In genomic region chrX:16822080-16822479, dm6 we compare ENCODE assay signal across 1 fruit fly cellular context.
TF ChIP-seq lines count a peak whose summit lies in the region.

No protein-coding gene starts in this region.

TF ChIP-seq in whole organism, embryonic, 481 proteins besides CTCF, POLR2A, EP300 and RAD21 (continued from another document and continues in another):
- TF ChIP-seq insv (GFP tag; optimal IDR thresholded peaks at IDR 0.05; lab: Kevin White, UChicago) (no peak), CG6654 (GFP tag; optimal IDR thresholded peaks at IDR 0.05; lab: Kevin White, UChicago) (no peak), Poxn (GFP tag; IDR thresholded peaks at IDR 0.05; lab: Robert Waterston, UW) (no peak), bowl (GFP tag; IDR thresholded peaks at IDR 0.05; lab: Robert Waterston, UW) (0 out of 2 replicates have a peak, but pooled peaks have one; percentile 18), otp (GFP tag; IDR thresholded peaks at IDR 0.05; lab: Robert Waterston, UW) (0 out of 3 replicates have a peak, but pooled peaks have one; percentile 41), CG4730 (GFP tag; IDR thresholded peaks at IDR 0.05; lab: Robert Waterston, UW) (peak; percentile 39; the same call in 1 of the 2 replicates), dysf (GFP tag; IDR thresholded peaks at IDR 0.05; lab: Robert Waterston, UW) (peak; percentile 70), Trl (optimal IDR thresholded peaks at IDR 0.05; lab: Kevin White, UChicago) (no peak), Trl (GFP tag; optimal IDR thresholded peaks at IDR 0.05; lab: Kevin White, UChicago) (no peak), CG12236 (GFP tag; optimal IDR thresholded peaks at IDR 0.05; lab: Kevin White, UChicago) (no peak), gcm2 (GFP tag; optimal IDR thresholded peaks at IDR 0.05; lab: Kevin White, UChicago) (no peak), cg (GFP tag; optimal IDR thresholded peaks at IDR 0.05; lab: Kevin White, UChicago) (no peak), crp (GFP tag; optimal IDR thresholded peaks at IDR 0.05; lab: Kevin White, UChicago) (no peak), CG9817 (tag; optimal IDR thresholded peaks at IDR 0.05; lab: Kevin White, UChicago) (peak; percentile 18), CG4328 (GFP tag; optimal IDR thresholded peaks at IDR 0.05; lab: Kevin White, UChicago) (no peak), Ptx1 (GFP tag; IDR thresholded peaks at IDR 0.05; lab: Robert Waterston, UW) (peak; percentile 66), CG11696 (GFP tag; IDR thresholded peaks at IDR 0.05; lab: Robert Waterston, UW) (no peak), Scr (GFP tag; IDR thresholded peaks at IDR 0.05; lab: Robert Waterston, UW; ENCODE audit: partially characterized antibody) (no peak), sna (GFP tag; IDR thresholded peaks at IDR 0.05; lab: Robert Waterston, UW; ENCODE audit: partially characterized antibody) (no peak), CG3847 (GFP tag; IDR thresholded peaks at IDR 0.05; lab: Robert Waterston, UW) (no peak), ap (GFP tag; IDR thresholded peaks at IDR 0.05; lab: Robert Waterston, UW) (no peak), bsh (GFP tag; optimal IDR thresholded peaks at IDR 0.05; lab: Kevin White, UChicago) (peak in 1 of 2 experiments; percentile 71), Kr (GFP tag; optimal IDR thresholded peaks at IDR 0.05; lab: Kevin White, UChicago) (no peak), disco-r (GFP tag; optimal IDR thresholded peaks at IDR 0.05; lab: Kevin White, UChicago) (no peak), CG34224 (GFP tag; IDR thresholded peaks at IDR 0.05; lab: Robert Waterston, UW; ENCODE audit: partially characterized antibody) (no peak), Opbp (GFP tag; IDR thresholded peaks at IDR 0.05; lab: Robert Waterston, UW; ENCODE audit: partially characterized antibody) (no peak), Mes4 (GFP tag; optimal IDR thresholded peaks at IDR 0.05; lab: Kevin White, UChicago) (no peak), phol (tag; optimal IDR thresholded peaks at IDR 0.05; lab: Kevin White, UChicago) (peak; percentile 56), zfh1 (GFP tag; IDR thresholded peaks at IDR 0.05; lab: Robert Waterston, UW) (peak; percentile 45; the same call in 1 of the 3 replicates), CG4282 (GFP tag; optimal IDR thresholded peaks at IDR 0.05; lab: Kevin White, UChicago) (no peak), CG10654 (GFP tag; optimal IDR thresholded peaks at IDR 0.05; lab: Kevin White, UChicago) (no peak), Optix (GFP tag; IDR thresholded peaks at IDR 0.05; lab: Robert Waterston, UW) (no peak), Hmx (GFP tag; optimal IDR thresholded peaks at IDR 0.05; lab: Kevin White, UChicago) (no peak), CG33213 (GFP tag; optimal IDR thresholded peaks at IDR 0.05; lab: Kevin White, UChicago) (no peak), CG1529 (GFP tag; optimal IDR thresholded peaks at IDR 0.05; lab: Kevin White, UChicago) (no peak), Meics (GFP tag; optimal IDR thresholded peaks at IDR 0.05; lab: Kevin White, UChicago) (peak; percentile 52), ase (GFP tag; IDR thresholded peaks at IDR 0.05; lab: Robert Waterston, UW) (peak; percentile 61; the same call in 2 of the 3 replicates), CG18262 (tag; optimal IDR thresholded peaks at IDR 0.05; lab: Kevin White, UChicago) (peak; percentile 49), BtbVII (GFP tag; optimal IDR thresholded peaks at IDR 0.05; lab: Kevin White, UChicago) (no peak), CG6175 (GFP tag; IDR thresholded peaks at IDR 0.05; lab: Robert Waterston, UW) (no peak), prd (optimal IDR thresholded peaks at IDR 0.05; lab: Kevin White, UChicago) (no peak), prd (GFP tag; IDR thresholded peaks at IDR 0.05; lab: Robert Waterston, UW) (peak; percentile 65), CG13287 (GFP tag; IDR thresholded peaks at IDR 0.05; lab: Robert Waterston, UW; ENCODE audit: partially characterized antibody) (no peak), CG7271 (tag; optimal IDR thresholded peaks at IDR 0.05; lab: Kevin White, UChicago) (no peak), al (GFP tag; IDR thresholded peaks at IDR 0.05; lab: Robert Waterston, UW) (no peak), gce (GFP tag; IDR thresholded peaks at IDR 0.05; lab: Robert Waterston, UW) (no peak), H2.0 (GFP tag; IDR thresholded peaks at IDR 0.05; lab: Robert Waterston, UW) (peak; percentile 42; the same call in 1 of the 2 replicates), C15 (GFP tag; IDR thresholded peaks at IDR 0.05; lab: Robert Waterston, UW) (no peak), CG8290 (GFP tag; optimal IDR thresholded peaks at IDR 0.05; lab: Kevin White, UChicago) (no peak), CG8290 (tag; optimal IDR thresholded peaks at IDR 0.05; lab: Kevin White, UChicago) (peak in 1 of 2 experiments; percentile 19), dmrt99B (tag; optimal IDR thresholded peaks at IDR 0.05; lab: Kevin White, UChicago) (peak; percentile 70), Taf1 (GFP tag; IDR thresholded peaks at IDR 0.05; lab: Robert Waterston, UW) (no peak), wor (GFP tag; IDR thresholded peaks at IDR 0.05; lab: Robert Waterston, UW) (peak; percentile 24; the same call in 1 of the 2 replicates), CG14014 (GFP tag; IDR thresholded peaks at IDR 0.05; lab: Robert Waterston, UW) (peak; percentile 48; the same call in 1 of the 2 replicates), CG6689 (GFP tag; IDR thresholded peaks at IDR 0.05; lab: Robert Waterston, UW) (peak; percentile 68), CG33557 (GFP tag; optimal IDR thresholded peaks at IDR 0.05; lab: Kevin White, UChicago) (no peak), CG9727 (GFP tag; optimal IDR thresholded peaks at IDR 0.05; lab: Kevin White, UChicago) (no peak), CG2202 (tag; optimal IDR thresholded peaks at IDR 0.05; lab: Kevin White, UChicago) (no peak), CG17568 (GFP tag; optimal IDR thresholded peaks at IDR 0.05; lab: Kevin White, UChicago) (peak; percentile 9), CG1832 (GFP tag; optimal IDR thresholded peaks at IDR 0.05; lab: Kevin White, UChicago) (no peak), Drgx (GFP tag; IDR thresholded peaks at IDR 0.05; lab: Robert Waterston, UW) (peak; percentile 88), Ssrp (tag; optimal IDR thresholded peaks at IDR 0.05; lab: Kevin White, UChicago) (peak; percentile 53), CG12071 (GFP tag; optimal IDR thresholded peaks at IDR 0.05; lab: Kevin White, UChicago) (no peak), CG12155 (GFP tag; optimal IDR thresholded peaks at IDR 0.05; lab: Kevin White, UChicago) (no peak), CG10543 (GFP tag; optimal IDR thresholded peaks at IDR 0.05; lab: Kevin White, UChicago) (no peak), H15 (GFP tag; IDR thresholded peaks at IDR 0.05; lab: Robert Waterston, UW) (peak; percentile 46; the same call in 1 of the 3 replicates), maf-S (GFP tag; optimal IDR thresholded peaks at IDR 0.05; lab: Kevin White, UChicago) (no peak), Sin3A (optimal IDR thresholded peaks at IDR 0.05; lab: Kevin White, UChicago) (no peak), B-H1 (GFP tag; IDR thresholded peaks at IDR 0.05; lab: Robert Waterston, UW) (peak; percentile 21; the same call in 1 of the 3 replicates), CG2120 (GFP tag; optimal IDR thresholded peaks at IDR 0.05; lab: Kevin White, UChicago) (peak; percentile 29), ftz-f1 (GFP tag; optimal IDR thresholded peaks at IDR 0.05; lab: Kevin White, UChicago) (no peak), hth (optimal IDR thresholded peaks at IDR 0.05; lab: Kevin White, UChicago) (no peak), CG13123 (GFP tag; optimal IDR thresholded peaks at IDR 0.05; lab: Kevin White, UChicago) (no peak), Myb (GFP tag; optimal IDR thresholded peaks at IDR 0.05; lab: Kevin White, UChicago) (no peak), sima (GFP tag; optimal IDR thresholded peaks at IDR 0.05; lab: Kevin White, UChicago) (no peak), nmo (GFP tag; optimal IDR thresholded peaks at IDR 0.05; lab: Kevin White, UChicago) (peak; percentile 65), YL-1 (GFP tag; optimal IDR thresholded peaks at IDR 0.05; lab: Kevin White, UChicago) (no peak), CG11723 (GFP tag; optimal IDR thresholded peaks at IDR 0.05; lab: Kevin White, UChicago) (no peak), Awh (GFP tag; IDR thresholded peaks at IDR 0.05; lab: Robert Waterston, UW) (peak; percentile 61; the same call in 1 of the 2 replicates), CG11504 (tag; optimal IDR thresholded peaks at IDR 0.05; lab: Kevin White, UChicago) (peak; percentile 77), toy (GFP tag; IDR thresholded peaks at IDR 0.05; lab: Robert Waterston, UW) (no peak), jumu (GFP tag; optimal IDR thresholded peaks at IDR 0.05; lab: Kevin White, UChicago) (no peak), crc (GFP tag; optimal IDR thresholded peaks at IDR 0.05; lab: Kevin White, UChicago) (no peak), CG2129 (GFP tag; IDR thresholded peaks at IDR 0.05; lab: Robert Waterston, UW; ENCODE audit: partially characterized antibody) (no peak), shn (GFP tag; optimal IDR thresholded peaks at IDR 0.05; lab: Kevin White, UChicago) (no peak), CG3163 (GFP tag; optimal IDR thresholded peaks at IDR 0.05; lab: Kevin White, UChicago) (no peak), unc-4 (GFP tag; IDR thresholded peaks at IDR 0.05; lab: Robert Waterston, UW; ENCODE audit: partially characterized antibody) (no peak), kay (GFP tag; optimal IDR thresholded peaks at IDR 0.05; lab: Kevin White, UChicago) (peak; percentile 4), mirr (GFP tag; optimal IDR thresholded peaks at IDR 0.05; lab: Kevin White, UChicago) (no peak), yki (optimal IDR thresholded peaks at IDR 0.05; lab: Kevin White, UChicago) (no peak), Sry-δ (GFP tag; optimal IDR thresholded peaks at IDR 0.05; lab: Kevin White, UChicago) (no peak), eyg (GFP tag; optimal IDR thresholded peaks at IDR 0.05; lab: Kevin White, UChicago) (no peak), Dek (tag; optimal IDR thresholded peaks at IDR 0.05; lab: Kevin White, UChicago) (no peak), CG7786 (GFP tag; optimal IDR thresholded peaks at IDR 0.05; lab: Kevin White, UChicago) (no peak), dpn (GFP tag; optimal IDR thresholded peaks at IDR 0.05; lab: Kevin White, UChicago) (peak in 1 of 2 experiments; percentile 23), Neu2 (GFP tag; optimal IDR thresholded peaks at IDR 0.05; lab: Kevin White, UChicago; ENCODE audit: borderline replicate concordance) (no peak), repo (GFP tag; optimal IDR thresholded peaks at IDR 0.05; lab: Kevin White, UChicago) (no peak), zfh2 (GFP tag; optimal IDR thresholded peaks at IDR 0.05; lab: Kevin White, UChicago) (no peak), CG16863 (GFP tag; optimal IDR thresholded peaks at IDR 0.05; lab: Kevin White, UChicago) (no peak), tin (GFP tag; optimal IDR thresholded peaks at IDR 0.05; lab: Kevin White, UChicago) (peak; percentile 52), Stat92E (GFP tag; optimal IDR thresholded peaks at IDR 0.05; lab: Kevin White, UChicago) (no peak), ken (GFP tag; IDR thresholded peaks at IDR 0.05; lab: Robert Waterston, UW) (peak; percentile 50; the same call in 1 of the 3 replicates), MBD-R2 (GFP tag; IDR thresholded peaks at IDR 0.05; lab: Robert Waterston, UW) (no peak), CG17612 (GFP tag; IDR thresholded peaks at IDR 0.05; lab: Robert Waterston, UW) (no peak), CG6254 (GFP tag; optimal IDR thresholded peaks at IDR 0.05; lab: Kevin White, UChicago) (peak; percentile 25), ewg (GFP tag; optimal IDR thresholded peaks at IDR 0.05; lab: Kevin White, UChicago) (peak; percentile 32), slbo (GFP tag; IDR thresholded peaks at IDR 0.05; lab: Robert Waterston, UW) (peak; percentile 66), Dip3 (GFP tag; optimal IDR thresholded peaks at IDR 0.05; lab: Kevin White, UChicago) (no peak), tgo (GFP tag; IDR thresholded peaks at IDR 0.05; lab: Robert Waterston, UW) (peak; percentile 50; the same call in 2 of the 3 replicates), Hand (GFP tag; optimal IDR thresholded peaks at IDR 0.05; lab: Kevin White, UChicago) (no peak), E2f1 (GFP tag; IDR thresholded peaks at IDR 0.05; lab: Robert Waterston, UW) (peak; percentile 53), abd-A (tag; optimal IDR thresholded peaks at IDR 0.05; lab: Kevin White, UChicago) (no peak), hbn (GFP tag; IDR thresholded peaks at IDR 0.05; lab: Robert Waterston, UW; ENCODE audit: partially characterized antibody) (no peak), CG14050 (GFP tag; IDR thresholded peaks at IDR 0.05; lab: Robert Waterston, UW) (peak; percentile 55; the same call in 1 of the 3 replicates), Nf-YC (tag; optimal IDR thresholded peaks at IDR 0.05; lab: Kevin White, UChicago) (no peak), Hmr (GFP tag; optimal IDR thresholded peaks at IDR 0.05; lab: Kevin White, UChicago) (peak; percentile 41), CG10959 (GFP tag; IDR thresholded peaks at IDR 0.05; lab: Robert Waterston, UW) (no peak), amos (GFP tag; IDR thresholded peaks at IDR 0.05; lab: Robert Waterston, UW; ENCODE audit: partially characterized antibody) (no peak), CG10147 (GFP tag; optimal IDR thresholded peaks at IDR 0.05; lab: Kevin White, UChicago) (peak; percentile 29), oc (tag; optimal IDR thresholded peaks at IDR 0.05; lab: Kevin White, UChicago) (peak; percentile 33), CG11695 (GFP tag; IDR thresholded peaks at IDR 0.05; lab: Robert Waterston, UW) (peak; percentile 67), PHDP (tag; optimal IDR thresholded peaks at IDR 0.05; lab: Kevin White, UChicago) (peak; percentile 66), ash1 (GFP tag; optimal IDR thresholded peaks at IDR 0.05; lab: Kevin White, UChicago) (no peak), CrebB (tag; optimal IDR thresholded peaks at IDR 0.05; lab: Kevin White, UChicago) (no peak), CG32532 (GFP tag; IDR thresholded peaks at IDR 0.05; lab: Robert Waterston, UW) (peak; percentile 44; the same call in 1 of the 2 replicates), Sox102F (GFP tag; optimal IDR thresholded peaks at IDR 0.05; lab: Kevin White, UChicago) (peak; percentile 78), CG10462 (GFP tag; optimal IDR thresholded peaks at IDR 0.05; lab: Kevin White, UChicago) (no peak), sob (GFP tag; IDR thresholded peaks at IDR 0.05; lab: Robert Waterston, UW) (peak; percentile 42; the same call in 1 of the 2 replicates), CG1024 (GFP tag; IDR thresholded peaks at IDR 0.05; lab: Robert Waterston, UW) (no peak), p53 (GFP tag; optimal IDR thresholded peaks at IDR 0.05; lab: Kevin White, UChicago) (no peak), fd64A (GFP tag; optimal IDR thresholded peaks at IDR 0.05; lab: Kevin White, UChicago) (no peak), Doc3 (GFP tag; IDR thresholded peaks at IDR 0.05; lab: Robert Waterston, UW; ENCODE audit: partially characterized antibody) (no peak), Dll (GFP tag; IDR thresholded peaks at IDR 0.05; lab: Robert Waterston, UW; ENCODE audit: partially characterized antibody) (no peak)
